Fruit fly (Drosophila melanogaster) whole organism, embryonic: ENCODE measurements around the gene CG10140.

ENCODE experiments used
- Blimp-1 ChIP-seq: fragments of 200-800 bp; sonication (Bioruptor generic); optimal IDR thresholded peaks from 3 replicates; lab custom pipeline; 2018; ENCODE audit warnings: missing biosample characterization, missing genetic modification characterization, mild to moderate bottlenecking, moderate library complexity, missing genetic modification reagents
- CG10979 ChIP-seq: fragments of 200-800 bp; sonication (Bioruptor generic); optimal IDR thresholded peaks from 2 replicates; lab custom pipeline; 2018; ENCODE audit warnings: missing biosample characterization, mild to moderate bottlenecking, missing genetic modification characterization, moderate library complexity
- CG11085 ChIP-seq: fragments of 200-800 bp; sonication (Bioruptor generic); IDR thresholded peaks from 2 replicates; pipeline ENCODE4 v1.3.6; 2022; ENCODE audit warnings: missing biosample characterization, missing genetic modification characterization
- CG11560 ChIP-seq: fragments of 200-800 bp; sonication (Bioruptor generic); IDR thresholded peaks from 3 replicates; pipeline ENCODE4 v1.3.6; 2022; ENCODE audit warnings: missing biosample characterization, missing genetic modification characterization
- CG11723 ChIP-seq: fragments of 200-800 bp; sonication (Bioruptor generic); optimal IDR thresholded peaks from 2 replicates; lab custom pipeline; 2017; ENCODE audit warnings: missing biosample characterization, mild to moderate bottlenecking, missing genetic modification characterization
- CG12219 ChIP-seq: fragments of 200-800 bp; sonication (Bioruptor generic); optimal IDR thresholded peaks from 3 replicates; lab custom pipeline; 2018; ENCODE audit warnings: missing biosample characterization, mild to moderate bottlenecking, missing genetic modification characterization
- CG12391 ChIP-seq: fragments of 200-800 bp; sonication (Bioruptor generic); optimal IDR thresholded peaks from 3 replicates; lab custom pipeline; 2018; ENCODE audit warnings: missing biosample characterization, mild to moderate bottlenecking, missing genetic modification characterization, moderate library complexity
- CG13424 ChIP-seq: fragments of 200-800 bp; sonication (Bioruptor generic); optimal IDR thresholded peaks from 2 replicates; lab custom pipeline; 2019; ENCODE audit warnings: missing biosample characterization, mild to moderate bottlenecking, missing genetic modification characterization, moderate library complexity
- CG15073 ChIP-seq: fragments of 200-800 bp; sonication (Bioruptor generic); optimal IDR thresholded peaks from 2 replicates; lab custom pipeline; 2016; ENCODE audit warnings: missing biosample characterization, missing genetic modification characterization
- CG15601 ChIP-seq: fragments of 200-800 bp; sonication (Bioruptor generic); optimal IDR thresholded peaks from 3 replicates; lab custom pipeline; 2019; ENCODE audit warnings: missing biosample characterization, mild to moderate bottlenecking, missing genetic modification characterization, moderate library complexity
- CG1602 ChIP-seq: fragments of 200-800 bp; sonication (Bioruptor generic); optimal IDR thresholded peaks from 3 replicates; lab custom pipeline; 2016; ENCODE audit warnings: missing biosample characterization, missing genetic modification characterization
- CG1603 ChIP-seq: fragments of 200-800 bp; sonication (Bioruptor generic); optimal IDR thresholded peaks from 2 replicates; lab custom pipeline; 2019; ENCODE audit warnings: missing biosample characterization, mild to moderate bottlenecking, missing genetic modification characterization, moderate library complexity
- CG16813 ChIP-seq: fragments of 200-800 bp; sonication (Bioruptor generic); IDR thresholded peaks from 3 replicates; pipeline ENCODE4 v1.3.6; 2022; ENCODE audit warnings: missing biosample characterization, missing genetic modification characterization; ENCODE audit not compliant: partially characterized antibody
- CG17829 ChIP-seq: fragments of 200-800 bp; optimal IDR thresholded peaks from 2 replicates; lab custom pipeline; 2019; ENCODE audit warnings: missing biosample characterization, mild to moderate bottlenecking, missing genetic modification characterization, moderate library complexity
- CG2116 ChIP-seq: fragments of 200-800 bp; sonication (Bioruptor generic); optimal IDR thresholded peaks from 3 replicates; lab custom pipeline; 2018; ENCODE audit warnings: missing biosample characterization, mild to moderate bottlenecking, missing genetic modification characterization
- CG2712 ChIP-seq: fragments of 200-800 bp; optimal IDR thresholded peaks from 3 replicates; lab custom pipeline; 2019; ENCODE audit warnings: missing biosample characterization, mild to moderate bottlenecking, missing genetic modification characterization, moderate library complexity
- CG30403 ChIP-seq: fragments of 200-800 bp; sonication (Bioruptor generic); optimal IDR thresholded peaks from 3 replicates; lab custom pipeline; 2016; ENCODE audit warnings: missing biosample characterization, missing genetic modification characterization
- CG31441 ChIP-seq: fragments of 200-800 bp; sonication (Bioruptor generic); IDR thresholded peaks from 2 replicates; pipeline ENCODE4 v1.3.6; 2022; ENCODE audit warnings: missing biosample characterization, missing genetic modification characterization
- CG3281 ChIP-seq: fragments of 200-800 bp; sonication (Bioruptor generic); optimal IDR thresholded peaks from 3 replicates; lab custom pipeline; 2017; ENCODE audit warnings: missing biosample characterization, mild to moderate bottlenecking, missing genetic modification characterization
- CG34224 ChIP-seq: fragments of 200-800 bp; sonication (Bioruptor generic); IDR thresholded peaks from 3 replicates; pipeline ENCODE4 v1.3.6; 2022; ENCODE audit warnings: missing biosample characterization, missing genetic modification characterization; ENCODE audit not compliant: partially characterized antibody
- CG3847 ChIP-seq: fragments of 200-800 bp; sonication (Bioruptor generic); IDR thresholded peaks from 2 replicates; pipeline ENCODE4 v1.3.6; 2022; ENCODE audit warnings: missing biosample characterization, missing genetic modification characterization
- CG4730 ChIP-seq: fragments of 200-800 bp; sonication (Bioruptor generic); IDR thresholded peaks from 2 replicates; pipeline ENCODE4 v1.3.6; 2022; ENCODE audit warnings: missing biosample characterization, missing genetic modification characterization
- CG6272 ChIP-seq: fragments of 200-800 bp; sonication (Bioruptor generic); IDR thresholded peaks from 2 replicates; pipeline ENCODE4 v1.3.6; 2022; ENCODE audit warnings: missing biosample characterization, missing genetic modification characterization
- CG6683 ChIP-seq: fragments of 200-800 bp; sonication (Bioruptor generic); optimal IDR thresholded peaks from 2 replicates; lab custom pipeline; 2017; ENCODE audit warnings: missing biosample characterization, mild to moderate bottlenecking, missing genetic modification characterization, missing genetic modification reagents
- CG8290 ChIP-seq, 3 experiments: fragments of 200-800 bp; sonication (Bioruptor generic); optimal IDR thresholded peaks; 2 replicates each; lab custom pipeline; 2016 to 2019; ENCODE audit warnings: missing biosample characterization in 3 of 3, missing genetic modification characterization in 3 of 3, mild to moderate bottlenecking in 2 of 3, moderate library complexity in 1 of 3
- CG9437 ChIP-seq: fragments of 200-800 bp; sonication (Bioruptor generic); optimal IDR thresholded peaks from 2 replicates; lab custom pipeline; 2018; ENCODE audit warnings: missing biosample characterization, mild to moderate bottlenecking, missing genetic modification characterization
- CoRest ChIP-seq: fragments of 200-800 bp; sonication (Bioruptor generic); optimal IDR thresholded peaks from 3 replicates; lab custom pipeline; 2018; ENCODE audit warnings: missing biosample characterization, mild to moderate bottlenecking, missing genetic modification characterization, moderate library complexity
- Dll ChIP-seq: fragments of 200-800 bp; sonication (Bioruptor generic); IDR thresholded peaks from 4 replicates; pipeline ENCODE4 v1.3.6; 2022; ENCODE audit warnings: missing biosample characterization, missing genetic modification characterization; ENCODE audit not compliant: partially characterized antibody
- Max ChIP-seq: fragments of 200-800 bp; sonication (Bioruptor generic); optimal IDR thresholded peaks from 2 replicates; lab custom pipeline; 2016; ENCODE audit warnings: missing biosample characterization, mild to moderate bottlenecking, missing genetic modification characterization
- Meics ChIP-seq: fragments of 200-800 bp; sonication (Bioruptor generic); optimal IDR thresholded peaks from 2 replicates; lab custom pipeline; 2017; ENCODE audit warnings: missing biosample characterization, mild to moderate bottlenecking, missing genetic modification characterization
- Opbp ChIP-seq: fragments of 200-800 bp; sonication (Bioruptor generic); IDR thresholded peaks from 3 replicates; pipeline ENCODE4 v1.3.6; 2022; ENCODE audit warnings: missing biosample characterization, missing genetic modification characterization; ENCODE audit not compliant: partially characterized antibody
- Poxn ChIP-seq: fragments of 200-800 bp; sonication (Bioruptor generic); IDR thresholded peaks from 2 replicates; pipeline ENCODE4 v1.3.6; 2022; ENCODE audit warnings: missing biosample characterization, missing genetic modification characterization
- Rfx ChIP-seq: fragments of 200-800 bp; sonication (Bioruptor generic); IDR thresholded peaks from 2 replicates; pipeline ENCODE4 v1.3.6; 2022; ENCODE audit warnings: missing biosample characterization, missing genetic modification characterization
- ac ChIP-seq: fragments of 200-800 bp; sonication (Bioruptor generic); optimal IDR thresholded peaks from 3 replicates; lab custom pipeline; 2017; ENCODE audit warnings: missing biosample characterization, mild to moderate bottlenecking, missing genetic modification characterization
- cad ChIP-seq: fragments of >200 bp; optimal IDR thresholded peaks from 2 replicates; lab custom pipeline; 2017; ENCODE audit warnings: missing biosample characterization, missing genetic modification characterization
- dpn ChIP-seq, 2 experiments: fragments of 200-800 bp; sonication (Bioruptor generic); optimal IDR thresholded peaks; 3 replicates each; lab custom pipeline; 2016; ENCODE audit warnings: missing biosample characterization in 2 of 2, missing genetic modification characterization in 2 of 2
- fru ChIP-seq: fragments of >200 bp; optimal IDR thresholded peaks from 2 replicates; lab custom pipeline; 2017
- gcm ChIP-seq: fragments of 200-800 bp; sonication (Bioruptor generic); optimal IDR thresholded peaks from 2 replicates; lab custom pipeline; 2019; ENCODE audit warnings: missing biosample characterization, mild to moderate bottlenecking, missing genetic modification characterization, moderate library complexity
- hbn ChIP-seq: fragments of 200-800 bp; sonication (Bioruptor generic); IDR thresholded peaks from 2 replicates; pipeline ENCODE4 v1.3.6; 2022; ENCODE audit warnings: missing biosample characterization, missing genetic modification characterization; ENCODE audit not compliant: partially characterized antibody
- lilli ChIP-seq: fragments of 200-800 bp; sonication (Bioruptor generic); optimal IDR thresholded peaks from 3 replicates; lab custom pipeline; 2016; ENCODE audit warnings: missing biosample characterization, missing genetic modification characterization
- lmd ChIP-seq: fragments of 200-800 bp; sonication (Bioruptor generic); IDR thresholded peaks from 2 replicates; pipeline ENCODE4 v1.3.6; 2022; ENCODE audit warnings: missing biosample characterization, missing genetic modification characterization
- nerfin-2 ChIP-seq: fragments of 200-800 bp; sonication (Bioruptor generic); IDR thresholded peaks from 2 replicates; pipeline ENCODE4 v1.3.6; 2022; ENCODE audit warnings: missing biosample characterization, missing genetic modification characterization; ENCODE audit not compliant: partially characterized antibody
- pros ChIP-seq: fragments of 200-800 bp; sonication (Bioruptor generic); optimal IDR thresholded peaks from 3 replicates; lab custom pipeline; 2019; ENCODE audit warnings: missing biosample characterization, mild to moderate bottlenecking, missing genetic modification characterization, moderate library complexity
- pzg ChIP-seq: fragments of 200-800 bp; sonication (Bioruptor generic); optimal IDR thresholded peaks from 3 replicates; lab custom pipeline; 2018; ENCODE audit warnings: missing biosample characterization, mild to moderate bottlenecking, missing genetic modification characterization, moderate library complexity
- sna ChIP-seq: fragments of 200-800 bp; sonication (Bioruptor generic); IDR thresholded peaks from 2 replicates; pipeline ENCODE4 v1.3.6; 2022; ENCODE audit warnings: missing biosample characterization, missing genetic modification characterization; ENCODE audit not compliant: partially characterized antibody
- sqz ChIP-seq: fragments of 200-800 bp; sonication (Bioruptor generic); optimal IDR thresholded peaks from 3 replicates; lab custom pipeline; 2018; ENCODE audit warnings: missing biosample characterization, mild to moderate bottlenecking, missing genetic modification characterization
- ssp ChIP-seq: fragments of 200-800 bp; sonication (Bioruptor generic); IDR thresholded peaks from 2 replicates; pipeline ENCODE4 v1.3.6; 2022; ENCODE audit warnings: missing biosample characterization, missing genetic modification characterization
- zfh2 ChIP-seq: fragments of 200-800 bp; sonication (Bioruptor generic); optimal IDR thresholded peaks from 2 replicates; lab custom pipeline; 2016; ENCODE audit warnings: missing biosample characterization, missing genetic modification characterization

Gene CG10140

DNA sequence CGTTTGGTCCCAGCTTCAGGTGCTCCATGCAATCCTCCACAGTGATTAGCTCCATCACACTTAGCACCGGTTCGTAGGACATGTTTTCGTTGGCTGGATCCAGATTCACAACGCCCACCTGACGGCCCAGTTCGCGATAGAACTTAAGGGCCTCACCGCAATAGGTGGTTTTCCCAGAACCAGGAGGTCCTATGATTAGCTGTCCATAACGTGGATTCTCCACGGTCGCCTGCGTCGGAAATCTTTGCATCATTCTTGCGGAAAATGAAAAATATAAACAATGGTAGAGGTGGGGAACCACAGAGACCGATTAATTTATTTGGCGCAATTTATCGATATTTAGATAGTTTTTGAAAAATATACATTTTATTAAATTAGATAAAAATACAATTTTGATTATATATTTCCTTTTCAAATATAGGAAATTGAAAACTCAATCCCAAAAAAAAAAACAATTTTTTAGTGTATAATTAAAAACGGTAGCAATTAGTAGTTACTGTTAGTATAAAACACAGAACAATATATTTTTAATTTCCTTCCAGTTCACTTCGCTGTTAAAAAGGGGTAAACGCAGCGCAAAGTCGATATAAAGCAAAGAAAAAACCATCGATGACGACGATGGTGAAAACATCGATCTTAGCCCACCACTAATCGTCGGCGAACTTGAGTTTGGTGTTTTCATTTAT, 27.9 kb downstream of the CG10140 start, which contains the start of the genes CG10222 and flr (continued):
- TF ChIP-seq dpn (GFP tag; optimal IDR thresholded peaks at IDR 0.05; lab: Kevin White, UChicago): no peak
- 0 out of 2 replicates have a peak, but pooled peaks have one; percentile 51 for TF ChIP-seq sna (GFP tag; lab: Robert Waterston, UW)
- TF ChIP-seq CG17829 (tag; lab: Kevin White, UChicago): peak; percentile 40
- TF ChIP-seq CG15073 (GFP tag; lab: Kevin White, UChicago): no peak
- TF ChIP-seq CG31441 (GFP tag; lab: Robert Waterston, UW): peak; percentile 45; the same call in 1 of the 2 replicates
- TF ChIP-seq hbn: peak; percentile 66; the same call in 1 of the 2 replicates
- no peak for TF ChIP-seq pros
- TF ChIP-seq lilli: peak; percentile 34
- no peak for TF ChIP-seq CG6683 (GFP tag; lab: Kevin White, UChicago)
- peak; percentile 75 for TF ChIP-seq CG16813 (GFP tag; lab: Robert Waterston, UW)
- peak; percentile 43; the same call in 1 of the 2 replicates for TF ChIP-seq Rfx (GFP tag; lab: Robert Waterston, UW)
- no peak for TF ChIP-seq CG12219 (GFP tag; lab: Kevin White, UChicago)
- no peak for TF ChIP-seq cad (GFP tag; lab: Kevin White, UChicago)
- TF ChIP-seq CG2116 (GFP tag; lab: Kevin White, UChicago): peak; percentile 70
- TF ChIP-seq CG3847 (GFP tag; lab: Robert Waterston, UW): no peak
- peak; percentile 46 for TF ChIP-seq CoRest (tag; lab: Kevin White, UChicago)
- TF ChIP-seq nerfin-2 (GFP tag; lab: Robert Waterston, UW): peak; percentile 44; the same call in 1 of the 2 replicates
- no peak for TF ChIP-seq lmd
- no peak for TF ChIP-seq Poxn
- peak; percentile 30 for TF ChIP-seq Max
- no peak for TF ChIP-seq fru (lab: Kevin White, UChicago)
- no peak for TF ChIP-seq CG10979 (tag; lab: Kevin White, UChicago)
- TF ChIP-seq CG11723 (GFP tag; lab: Kevin White, UChicago): no peak
- TF ChIP-seq gcm: no peak
- no peak for TF ChIP-seq CG11085 (GFP tag; lab: Robert Waterston, UW)
- peak; percentile 27 for TF ChIP-seq Meics
- peak; percentile 15 for TF ChIP-seq CG3281 (GFP tag; lab: Kevin White, UChicago)
- TF ChIP-seq CG30403: peak; percentile 32
- peak; percentile 13 for TF ChIP-seq CG2712 (tag; lab: Kevin White, UChicago)
- TF ChIP-seq CG1603 (tag; lab: Kevin White, UChicago): peak; percentile 7
- peak; percentile 42 for TF ChIP-seq CG12391 (tag; lab: Kevin White, UChicago)
- peak; percentile 58; the same call in 2 of the 3 replicates for TF ChIP-seq CG34224 (GFP tag; lab: Robert Waterston, UW)
- peak; percentile 74 for TF ChIP-seq Opbp (GFP tag; lab: Robert Waterston, UW)
- no peak for TF ChIP-seq ac (GFP tag; lab: Kevin White, UChicago)
- no peak for TF ChIP-seq sqz (GFP tag; lab: Kevin White, UChicago)
- peak; percentile 19 for TF ChIP-seq CG15601
- peak; percentile 85 for TF ChIP-seq Dll (GFP tag; lab: Robert Waterston, UW)
- TF ChIP-seq CG13424 (tag; lab: Kevin White, UChicago): peak; percentile 18
- no peak for TF ChIP-seq CG11560 (tag; lab: Robert Waterston, UW)
- TF ChIP-seq ssp (GFP tag; lab: Robert Waterston, UW): no peak
- TF ChIP-seq CG1602 (GFP tag; lab: Kevin White, UChicago): no peak
- no peak for TF ChIP-seq CG6272 (GFP tag; lab: Robert Waterston, UW)
- TF ChIP-seq CG4730 (GFP tag; lab: Robert Waterston, UW): no peak
- TF ChIP-seq pzg (GFP tag; lab: Kevin White, UChicago): peak; percentile 22
- TF ChIP-seq Blimp-1 (GFP tag; lab: Kevin White, UChicago): no peak
- no peak for TF ChIP-seq CG9437 (GFP tag; lab: Kevin White, UChicago)
- no peak for TF ChIP-seq zfh2 (GFP tag; lab: Kevin White, UChicago)
- peak; percentile 29 for TF ChIP-seq CG8290 (GFP tag; optimal IDR thresholded peaks at IDR 0.05; lab: Kevin White, UChicago)
- TF ChIP-seq CG8290 (tag; optimal IDR thresholded peaks at IDR 0.05; lab: Kevin White, UChicago): no peak
